Worm (Caenorhabditis elegans): ENCODE measurements around the gene T03G6.1.

DNA sequence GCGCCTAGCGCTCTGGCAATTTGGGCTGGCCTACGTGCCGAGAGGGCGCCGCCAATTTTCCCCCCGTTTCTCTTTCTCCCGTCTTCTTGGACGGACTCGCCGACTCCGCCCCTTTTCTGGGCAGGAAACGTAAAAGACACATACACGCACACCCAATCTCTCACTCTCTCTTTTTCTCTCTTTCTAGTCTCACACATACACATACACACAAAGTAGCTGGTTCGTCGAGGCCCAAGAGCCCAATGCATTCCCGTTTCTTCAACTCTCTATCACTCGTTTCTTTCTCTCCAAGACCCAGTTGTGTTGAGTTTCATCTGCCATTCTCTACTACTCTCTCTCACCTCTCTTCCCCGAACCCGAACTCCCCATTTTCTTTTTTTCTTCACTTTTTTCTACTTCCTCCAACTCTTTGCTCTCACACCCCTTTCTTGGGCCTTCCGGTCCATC, 9.2 kb upstream of the T03G6.1 start:
- TF ChIP-seq ztf-29 (GFP tag; IDR thresholded peaks at IDR 0.05): no peak
- no peak for TF ChIP-seq klf-2 (GFP tag; conservative IDR thresholded peaks at IDR 0.05)
- TF ChIP-seq tab-1 (GFP tag; IDR thresholded peaks at IDR 0.05): 0 out of 2 replicates have a peak, but pooled peaks have one; percentile 9
